Worm (Caenorhabditis elegans): ENCODE results near the gene pfas-1.

pfas-1 gene

ce11 chrIII:4656415-4656814 is 13.3 kb upstream of the pfas-1 start:
- TF ChIP-seq sea-1 (GFP tag; conservative IDR thresholded peaks at IDR 0.05) (no peak), B0310.2 (tag; optimal IDR thresholded peaks at IDR 0.05) (no peak), hmg-4 (GFP tag; optimal IDR thresholded peaks at IDR 0.05) (no peak), hnd-1 (tag; optimal IDR thresholded peaks at IDR 0.05) (no peak), F13C5.2 (tag; optimal IDR thresholded peaks at IDR 0.05) (no peak), ama-1 (optimal IDR thresholded peaks at IDR 0.05) (no peak), aly-1 (tag; optimal IDR thresholded peaks at IDR 0.05) (no peak), tra-4 (tag; optimal IDR thresholded peaks at IDR 0.05) (no peak), ceh-36 (tag; optimal IDR thresholded peaks at IDR 0.05) (no peak), ets-7 (tag; optimal IDR thresholded peaks at IDR 0.05) (no peak), flt-1 (GFP tag; IDR thresholded peaks at IDR 0.05) (no peak), hmbx-1 (tag; optimal IDR thresholded peaks at IDR 0.05) (no peak)

ce11 chrIII:4655402-4655801 is 12.3 kb upstream of the pfas-1 start, which contains the start of gene T23F11.2:
Gene T23F11.2 (minus strand): TSS chrIII:4655502.
- TF ChIP-seq ceh-13 (GFP tag; optimal IDR thresholded peaks at IDR 0.05) (no peak), B0310.2 (tag; optimal IDR thresholded peaks at IDR 0.05) (no peak), tbx-37 (GFP tag; conservative IDR thresholded peaks at IDR 0.05) (no peak), hmbx-1 (tag; optimal IDR thresholded peaks at IDR 0.05) (no peak), ets-7 (tag; optimal IDR thresholded peaks at IDR 0.05) (no peak), sea-1 (GFP tag; conservative IDR thresholded peaks at IDR 0.05) (no peak), hnd-1 (tag; optimal IDR thresholded peaks at IDR 0.05) (no peak), hmg-4 (GFP tag; optimal IDR thresholded peaks at IDR 0.05) (no peak), F13C5.2 (tag; optimal IDR thresholded peaks at IDR 0.05) (no peak), flt-1 (GFP tag; IDR thresholded peaks at IDR 0.05) (no peak)

- no peak for TF ChIP-seq ceh-13 (GFP tag; optimal IDR thresholded peaks at IDR 0.05)
- TF ChIP-seq tbx-11 (GFP tag; IDR thresholded peaks at IDR 0.05): no peak
- TF ChIP-seq hmbx-1 (tag; optimal IDR thresholded peaks at IDR 0.05): no peak
- no peak for TF ChIP-seq tra-4 (tag; optimal IDR thresholded peaks at IDR 0.05)
- no peak for TF ChIP-seq aly-1 (tag; optimal IDR thresholded peaks at IDR 0.05)
- TF ChIP-seq ceh-36 (tag; optimal IDR thresholded peaks at IDR 0.05): no peak
- no peak for TF ChIP-seq B0310.2 (tag; optimal IDR thresholded peaks at IDR 0.05)
- no peak for TF ChIP-seq hnd-1 (tag; optimal IDR thresholded peaks at IDR 0.05)
- no peak for TF ChIP-seq pes-1 (GFP tag; IDR thresholded peaks at IDR 0.05)
- no peak for TF ChIP-seq ets-7 (tag; optimal IDR thresholded peaks at IDR 0.05)
- no peak for TF ChIP-seq F13C5.2 (tag; optimal IDR thresholded peaks at IDR 0.05)
- no peak for TF ChIP-seq scrt-1 (GFP tag; IDR thresholded peaks at IDR 0.05)
- TF ChIP-seq sea-1 (GFP tag; conservative IDR thresholded peaks at IDR 0.05): no peak
- TF ChIP-seq ama-1 (optimal IDR thresholded peaks at IDR 0.05): no peak
- TF ChIP-seq hmg-4 (GFP tag; optimal IDR thresholded peaks at IDR 0.05): no peak
- no peak for TF ChIP-seq tbx-37 (GFP tag; conservative IDR thresholded peaks at IDR 0.05)
- no peak for TF ChIP-seq flt-1 (GFP tag; IDR thresholded peaks at IDR 0.05)
These were observed 10.8 kb upstream of the pfas-1 start for ce11 chrIII:4653912-4654311.

- TF ChIP-seq ama-1 (optimal IDR thresholded peaks at IDR 0.05) (no peak), pes-1 (GFP tag; IDR thresholded peaks at IDR 0.05) (no peak), tbx-11 (GFP tag; IDR thresholded peaks at IDR 0.05) (no peak), hnd-1 (tag; optimal IDR thresholded peaks at IDR 0.05) (no peak)
These were observed 10.3 kb upstream of the pfas-1 start for ce11 chrIII:4653374-4653773.

ce11 chrIII:4649811-4650544 is 6.9 kb upstream of the pfas-1 start, which contains the start of gene ppm-2:
Gene ppm-2 (plus strand): TSS chrIII:4650494.
- TF ChIP-seq sea-1 (GFP tag; conservative IDR thresholded peaks at IDR 0.05): no peak

- no peak for TF ChIP-seq tbx-37 (GFP tag; conservative IDR thresholded peaks at IDR 0.05)
- TF ChIP-seq hmbx-1 (tag; optimal IDR thresholded peaks at IDR 0.05): no peak
- TF ChIP-seq scrt-1 (GFP tag; IDR thresholded peaks at IDR 0.05): no peak
- TF ChIP-seq flt-1 (GFP tag; IDR thresholded peaks at IDR 0.05): 0 out of 2 replicates have a peak, but pooled peaks have one; percentile 4
- no peak for TF ChIP-seq tbx-11 (GFP tag; IDR thresholded peaks at IDR 0.05)
- no peak for TF ChIP-seq ets-7 (tag; optimal IDR thresholded peaks at IDR 0.05)
- no peak for TF ChIP-seq ama-1 (optimal IDR thresholded peaks at IDR 0.05)
- no peak for TF ChIP-seq aly-1 (tag; optimal IDR thresholded peaks at IDR 0.05)
- no peak for TF ChIP-seq ceh-13 (GFP tag; optimal IDR thresholded peaks at IDR 0.05)
- no peak for TF ChIP-seq tra-4 (tag; optimal IDR thresholded peaks at IDR 0.05)
- TF ChIP-seq sea-1 (GFP tag; conservative IDR thresholded peaks at IDR 0.05): no peak
- no peak for TF ChIP-seq hnd-1 (tag; optimal IDR thresholded peaks at IDR 0.05)
- peak; percentile 57 for TF ChIP-seq hmg-4 (GFP tag; optimal IDR thresholded peaks at IDR 0.05)
- no peak for TF ChIP-seq ceh-36 (tag; optimal IDR thresholded peaks at IDR 0.05)
- TF ChIP-seq F13C5.2 (tag; optimal IDR thresholded peaks at IDR 0.05): peak; percentile 63
- no peak for TF ChIP-seq pes-1 (GFP tag; IDR thresholded peaks at IDR 0.05)
- TF ChIP-seq B0310.2 (tag; optimal IDR thresholded peaks at IDR 0.05): no peak
These were observed 6.3 kb upstream of the pfas-1 start for ce11 chrIII:4649363-4649768.

ce11 chrIII:4647878-4648277 is 4.8 kb upstream of the pfas-1 start, which contains the start of gene T23F11.6:
Gene T23F11.6 (minus strand): TSS chrIII:4647922.
- no peak for TF ChIP-seq aly-1 (tag; optimal IDR thresholded peaks at IDR 0.05)
- no peak for TF ChIP-seq flt-1 (GFP tag; IDR thresholded peaks at IDR 0.05)
- TF ChIP-seq hnd-1 (tag; optimal IDR thresholded peaks at IDR 0.05): no peak
- TF ChIP-seq scrt-1 (GFP tag; IDR thresholded peaks at IDR 0.05): no peak
- TF ChIP-seq ceh-36 (tag; optimal IDR thresholded peaks at IDR 0.05): no peak
- no peak for TF ChIP-seq ama-1 (optimal IDR thresholded peaks at IDR 0.05)
- no peak for TF ChIP-seq tbx-37 (GFP tag; conservative IDR thresholded peaks at IDR 0.05)

ce11 chrIII:4647341-4647740 is 4.2 kb upstream of the pfas-1 start:
- TF ChIP-seq ceh-13 (GFP tag; optimal IDR thresholded peaks at IDR 0.05): no peak
- no peak for TF ChIP-seq hmg-4 (GFP tag; optimal IDR thresholded peaks at IDR 0.05)
- TF ChIP-seq pes-1 (GFP tag; IDR thresholded peaks at IDR 0.05): no peak
- TF ChIP-seq tbx-37 (GFP tag; conservative IDR thresholded peaks at IDR 0.05): no peak
- no peak for TF ChIP-seq aly-1 (tag; optimal IDR thresholded peaks at IDR 0.05)
- no peak for TF ChIP-seq ama-1 (optimal IDR thresholded peaks at IDR 0.05)

Measured in whole organism, early embryonic.